Fruit fly (Drosophila melanogaster): Measurements from ENCODE around the gene Cht7.

The Cht7 gene

dm6 chr3L:3046325-3047156 lies 60.2 kb downstream of the Cht7 start, which contains the start of the genes scramb2 and Sk2 (continued):
- peak; percentile 81 for TF ChIP-seq CG13123 (GFP tag; optimal IDR thresholded peaks at IDR 0.05)
- TF ChIP-seq CG8388 (GFP tag; optimal IDR thresholded peaks at IDR 0.05) = peak; percentile 94
- TF ChIP-seq CG8089 (GFP tag; optimal IDR thresholded peaks at IDR 0.05) = peak; percentile 68
- TF ChIP-seq Opbp (GFP tag; IDR thresholded peaks at IDR 0.05; ENCODE audit: partially characterized antibody) = no peak
- TF ChIP-seq Hand (GFP tag; optimal IDR thresholded peaks at IDR 0.05) = peak; percentile 92
- TF ChIP-seq Hr3 (GFP tag; optimal IDR thresholded peaks at IDR 0.05) = peak; percentile 91
- TF ChIP-seq pita (GFP tag; optimal IDR thresholded peaks at IDR 0.05) = no peak
- TF ChIP-seq fru (optimal IDR thresholded peaks at IDR 0.05) = no peak
- TF ChIP-seq Sry-δ (GFP tag; optimal IDR thresholded peaks at IDR 0.05) = peak; percentile 43
- TF ChIP-seq CG7556 (GFP tag; optimal IDR thresholded peaks at IDR 0.05) = peak; percentile 95
- TF ChIP-seq trh (GFP tag; optimal IDR thresholded peaks at IDR 0.05) = peak; percentile 64
- peak; percentile 94 for TF ChIP-seq CG1233 (GFP tag; optimal IDR thresholded peaks at IDR 0.05)
- peak; percentile 92 for TF ChIP-seq mirr (GFP tag; optimal IDR thresholded peaks at IDR 0.05)
- peak; percentile 32; the same call in 1 of the 2 replicates for TF ChIP-seq Bgb (GFP tag; IDR thresholded peaks at IDR 0.05; ENCODE audit: partially characterized antibody)
- TF ChIP-seq CG11723 (GFP tag; optimal IDR thresholded peaks at IDR 0.05) = peak; percentile 95
- TF ChIP-seq Sin3A (optimal IDR thresholded peaks at IDR 0.05) = peak; percentile 95
- peak; percentile 97 for TF ChIP-seq CG15269 (tag; optimal IDR thresholded peaks at IDR 0.05)
- peak; percentile 96 for TF ChIP-seq CG3065 (GFP tag; optimal IDR thresholded peaks at IDR 0.05)
- TF ChIP-seq CG18262 (tag; optimal IDR thresholded peaks at IDR 0.05) = peak; percentile 95
- peak; percentile 78 for TF ChIP-seq E2f2 (GFP tag; IDR thresholded peaks at IDR 0.05)
- TF ChIP-seq CG18599 (GFP tag; optimal IDR thresholded peaks at IDR 0.05) = peak; percentile 96
- peak; percentile 95 for TF ChIP-seq kah (GFP tag; optimal IDR thresholded peaks at IDR 0.05)
- TF ChIP-seq pho (GFP tag; optimal IDR thresholded peaks at IDR 0.05) = peak; percentile 72
- TF ChIP-seq Fer1 (GFP tag; optimal IDR thresholded peaks at IDR 0.05) = peak; percentile 96
- peak; percentile 86 for TF ChIP-seq CG31224 (GFP tag; IDR thresholded peaks at IDR 0.05)
- peak; percentile 82 for TF ChIP-seq CG7786 (GFP tag; optimal IDR thresholded peaks at IDR 0.05)
- TF ChIP-seq dati (GFP tag; IDR thresholded peaks at IDR 0.05) = peak; percentile 88
- peak; percentile 95 for TF ChIP-seq fd64A (GFP tag; optimal IDR thresholded peaks at IDR 0.05)
- TF ChIP-seq ewg (GFP tag; optimal IDR thresholded peaks at IDR 0.05) = peak; percentile 87
- peak; percentile 89 for TF ChIP-seq Abd-B (GFP tag; optimal IDR thresholded peaks at IDR 0.05)
- TF ChIP-seq trem (tag; optimal IDR thresholded peaks at IDR 0.05) = peak; percentile 88
- TF ChIP-seq br (optimal IDR thresholded peaks at IDR 0.05) = no peak
- peak; percentile 96 for TF ChIP-seq Awh (GFP tag; IDR thresholded peaks at IDR 0.05)
- TF ChIP-seq Dp (GFP tag; optimal IDR thresholded peaks at IDR 0.05) = no peak
- TF ChIP-seq CG2199 (GFP tag; IDR thresholded peaks at IDR 0.05) = peak; percentile 94
- TF ChIP-seq run (tag; optimal IDR thresholded peaks at IDR 0.05) = peak; percentile 90
- peak; percentile 90 for TF ChIP-seq mam (GFP tag; optimal IDR thresholded peaks at IDR 0.05)
- TF ChIP-seq scrt (GFP tag; optimal IDR thresholded peaks at IDR 0.05) = peak; percentile 91
- TF ChIP-seq Mrtf (GFP tag; IDR thresholded peaks at IDR 0.05) = peak; percentile 94
- peak; percentile 96 for TF ChIP-seq CG17829 (tag; optimal IDR thresholded peaks at IDR 0.05)
- peak; percentile 94 for TF ChIP-seq CG30431 (GFP tag; optimal IDR thresholded peaks at IDR 0.05)
- peak; percentile 95 for TF ChIP-seq CG14014 (GFP tag; IDR thresholded peaks at IDR 0.05)
- TF ChIP-seq CG17186 (GFP tag; optimal IDR thresholded peaks at IDR 0.05) = peak; percentile 50
- TF ChIP-seq kni (GFP tag; optimal IDR thresholded peaks at IDR 0.05) = peak; percentile 72
- TF ChIP-seq tgo (GFP tag; IDR thresholded peaks at IDR 0.05) = peak; percentile 94
- peak; percentile 79 for TF ChIP-seq CG6272 (GFP tag; IDR thresholded peaks at IDR 0.05)
- TF ChIP-seq CG4820 (GFP tag; optimal IDR thresholded peaks at IDR 0.05) = peak; percentile 90
- TF ChIP-seq Mad (GFP tag; optimal IDR thresholded peaks at IDR 0.05) = peak; percentile 91
- TF ChIP-seq Fer2 (tag; optimal IDR thresholded peaks at IDR 0.05) = peak; percentile 91
- TF ChIP-seq Nf-YB (GFP tag; optimal IDR thresholded peaks at IDR 0.05) = peak; percentile 84

Measured in whole organism, embryonic.